Worm (Caenorhabditis elegans) whole organism, young adult: Measurements from ENCODE around the gene T04C10.3.

Experiments
- C06A6.2 ChIP-seq: fragments of 200-800 bp; sonication (Bioruptor generic); conservative IDR thresholded peaks from 2 replicates; pipeline ENCODE4 v1.3.6; 2022; ENCODE audit warnings: missing genetic modification characterization, missing compliant biosample characterization
- D2030.7 ChIP-seq: fragments of 200-800 bp; sonication (Bioruptor generic); IDR thresholded peaks from 2 replicates; pipeline ENCODE4 v1.3.6; 2022; ENCODE audit warnings: missing genetic modification reagents, missing genetic modification characterization, missing compliant biosample characterization
- atf-7 ChIP-seq: sonication (generic microtip); optimal IDR thresholded peaks from 2 replicates; lab custom pipeline; 2017; ENCODE audit warnings: mild to moderate bottlenecking, missing genetic modification characterization, missing compliant biosample characterization
- chd-7 ChIP-seq: sonication (generic microtip); optimal IDR thresholded peaks from 2 replicates; lab custom pipeline; 2016; ENCODE audit warnings: mild to moderate bottlenecking, missing genetic modification characterization, moderate library complexity, missing compliant biosample characterization
- snpc-4 ChIP-seq, 5 experiments: fragments of 150-350 bp in 1 of 5; sonication (generic microtip) in 4 of 5; optimal IDR thresholded peaks; 2 replicates each; lab custom pipeline; 2014 to 2018; ENCODE audit warnings: missing genetic modification characterization in 5 of 5, missing biosample characterization in 3 of 5, antibody characterized with exemption in 2 of 5, mild to moderate bottlenecking in 2 of 5, missing compliant biosample characterization in 2 of 5, missing genotype in 2 of 5, moderate library complexity in 2 of 5, missing genetic modification reagents in 1 of 5

- TF ChIP-seq snpc-4 (GFP tag; optimal IDR thresholded peaks at IDR 0.05; lab: Kevin White, UChicago) = no peak
- peak in 3 of 4 experiments; percentile 34 to 59 (median 58) for TF ChIP-seq snpc-4 (tag; optimal IDR thresholded peaks at IDR 0.05; lab: Kevin White, UChicago)
- peak; percentile 53 for TF ChIP-seq chd-7 (tag; lab: Kevin White, UChicago)
- peak; percentile 52; the same call in 1 of the 2 replicates for TF ChIP-seq C06A6.2 (GFP tag; lab: Robert Waterston, UW)
- TF ChIP-seq D2030.7 (GFP tag; lab: Robert Waterston, UW) = no peak
- peak; percentile 58 for TF ChIP-seq atf-7 (tag; lab: Kevin White, UChicago)
Measured at ce11 chrX:14841030-14841429, 28.9 kb downstream of the T04C10.3 start.
